Fruit fly (Drosophila melanogaster): ENCODE data around the gene NHP2.

NHP2 gene

DNA sequence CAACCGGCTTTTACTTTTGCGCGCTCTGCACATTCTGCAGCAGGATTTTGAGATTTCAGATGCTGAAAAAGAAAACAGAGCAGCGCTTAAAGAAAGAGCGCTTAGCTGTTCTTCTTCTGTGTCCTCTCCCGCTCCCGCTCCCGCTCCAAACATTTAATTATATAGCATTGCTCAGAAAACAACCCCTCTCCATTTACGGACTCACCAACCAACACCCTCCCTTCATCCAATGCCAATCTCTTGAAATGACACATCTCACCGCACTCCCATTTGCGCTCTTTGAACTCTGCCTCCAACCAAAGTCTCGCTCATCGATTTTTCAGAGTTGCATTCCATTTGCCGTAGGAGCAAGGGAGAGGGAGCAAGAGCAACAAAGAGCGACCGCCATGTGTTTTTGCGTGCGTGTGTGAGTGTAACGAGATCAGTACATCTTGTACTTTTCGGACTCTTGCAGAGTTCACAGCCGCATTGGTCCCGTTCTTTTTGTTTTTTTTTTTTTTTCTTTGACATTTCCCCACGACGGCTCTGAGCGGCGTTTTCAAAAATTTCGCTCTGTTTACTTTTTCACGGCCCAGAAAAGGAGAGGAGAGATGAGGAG lies 46.8 kb downstream of the NHP2 start (continued):
- TF ChIP-seq gsb (GFP tag; IDR thresholded peaks at IDR 0.05) = no peak
- no peak for TF ChIP-seq h (optimal IDR thresholded peaks at IDR 0.05)
- no peak for TF ChIP-seq zf30C (GFP tag; optimal IDR thresholded peaks at IDR 0.05)
- TF ChIP-seq ara (GFP tag; IDR thresholded peaks at IDR 0.05) = no peak
- TF ChIP-seq CG31224 (GFP tag; IDR thresholded peaks at IDR 0.05) = no peak
- TF ChIP-seq lola (GFP tag; optimal IDR thresholded peaks at IDR 0.05) = no peak
- TF ChIP-seq Dbx (GFP tag; IDR thresholded peaks at IDR 0.05) = 0 out of 3 replicates have a peak, but pooled peaks have one; percentile 6
- no peak for TF ChIP-seq Sox100B (GFP tag; optimal IDR thresholded peaks at IDR 0.05)
- no peak for TF ChIP-seq hkb (optimal IDR thresholded peaks at IDR 0.05)
- no peak; the same call in 1 of the 2 replicates for TF ChIP-seq hkb (GFP tag; IDR thresholded peaks at IDR 0.05)
- peak; percentile 74 for TF ChIP-seq sqz (GFP tag; optimal IDR thresholded peaks at IDR 0.05)
- TF ChIP-seq p53 (GFP tag; optimal IDR thresholded peaks at IDR 0.05) = no peak
- TF ChIP-seq abd-A (tag; optimal IDR thresholded peaks at IDR 0.05) = no peak
- TF ChIP-seq chm (GFP tag; IDR thresholded peaks at IDR 0.05) = no peak
- peak; percentile 85 for TF ChIP-seq sens (GFP tag)
- no peak for TF ChIP-seq pnt (GFP tag; optimal IDR thresholded peaks at IDR 0.05)
- no peak for TF ChIP-seq CG3065 (GFP tag; optimal IDR thresholded peaks at IDR 0.05)
- no peak for TF ChIP-seq chif (GFP tag; optimal IDR thresholded peaks at IDR 0.05)
- peak; percentile 100 for TF ChIP-seq Trl (optimal IDR thresholded peaks at IDR 0.05)
- TF ChIP-seq Trl (GFP tag; optimal IDR thresholded peaks at IDR 0.05) = peak; percentile 61
- TF ChIP-seq CG9727 (GFP tag; optimal IDR thresholded peaks at IDR 0.05) = no peak
- no peak for TF ChIP-seq CG10274 (GFP tag; optimal IDR thresholded peaks at IDR 0.05)
- no peak for TF ChIP-seq gcm (GFP tag; optimal IDR thresholded peaks at IDR 0.05)
- TF ChIP-seq CG7357 (GFP tag; IDR thresholded peaks at IDR 0.05) = no peak
- no peak for TF ChIP-seq CG10654 (GFP tag; optimal IDR thresholded peaks at IDR 0.05)
- no peak for TF ChIP-seq repo (GFP tag; optimal IDR thresholded peaks at IDR 0.05)
- no peak for TF ChIP-seq ash1 (GFP tag; optimal IDR thresholded peaks at IDR 0.05)
- TF ChIP-seq CG3838 (GFP tag; optimal IDR thresholded peaks at IDR 0.05) = no peak
- TF ChIP-seq vfl (GFP tag; optimal IDR thresholded peaks at IDR 0.05) = no peak
- no peak for TF ChIP-seq ato (GFP tag; IDR thresholded peaks at IDR 0.05; ENCODE audit: partially characterized antibody)
- no peak for TF ChIP-seq pan (optimal IDR thresholded peaks at IDR 0.05)
- TF ChIP-seq pan (GFP tag; optimal IDR thresholded peaks at IDR 0.05 in 1 of 2, IDR thresholded peaks at IDR 0.05 in 1 of 2) = peak in 1 of 2 experiments; percentile 19
- TF ChIP-seq CoRest (tag; optimal IDR thresholded peaks at IDR 0.05) = no peak
- TF ChIP-seq Lim3 (GFP tag; IDR thresholded peaks at IDR 0.05) = no peak
- TF ChIP-seq CG13296 (GFP tag; optimal IDR thresholded peaks at IDR 0.05) = no peak
- TF ChIP-seq Gsc (GFP tag; IDR thresholded peaks at IDR 0.05) = no peak
- peak; percentile 56; the same call in 1 of the 3 replicates for TF ChIP-seq so (GFP tag; IDR thresholded peaks at IDR 0.05)
- TF ChIP-seq tap (tag; optimal IDR thresholded peaks at IDR 0.05) = no peak
- no peak for TF ChIP-seq esg (GFP tag; conservative IDR thresholded peaks at IDR 0.05)
- TF ChIP-seq unpg (GFP tag; optimal IDR thresholded peaks at IDR 0.05) = no peak
- no peak for TF ChIP-seq CG30403 (GFP tag; optimal IDR thresholded peaks at IDR 0.05)
- TF ChIP-seq bcd (GFP tag; optimal IDR thresholded peaks at IDR 0.05) = no peak
- TF ChIP-seq Ptx1 (GFP tag; IDR thresholded peaks at IDR 0.05) = no peak
- no peak for TF ChIP-seq Bdp1 (GFP tag; optimal IDR thresholded peaks at IDR 0.05)
- TF ChIP-seq CG10462 (GFP tag; optimal IDR thresholded peaks at IDR 0.05) = no peak
- peak; percentile 97 for TF ChIP-seq CG3163 (GFP tag; optimal IDR thresholded peaks at IDR 0.05)
- TF ChIP-seq CG11398 (GFP tag; optimal IDR thresholded peaks at IDR 0.05) = no peak
- TF ChIP-seq cg (GFP tag; optimal IDR thresholded peaks at IDR 0.05) = peak; percentile 76
- TF ChIP-seq Nf-YB (GFP tag; optimal IDR thresholded peaks at IDR 0.05) = peak; percentile 0
- TF ChIP-seq pfk (GFP tag; optimal IDR thresholded peaks at IDR 0.05) = no peak
- peak; percentile 17; the same call in 1 of the 2 replicates for TF ChIP-seq CG32532 (GFP tag; IDR thresholded peaks at IDR 0.05)
- no peak for TF ChIP-seq PHDP (tag; optimal IDR thresholded peaks at IDR 0.05)
- TF ChIP-seq CG18476 (GFP tag; optimal IDR thresholded peaks at IDR 0.05) = no peak

Data from whole organism, embryonic.